Fruit fly (Drosophila melanogaster): ENCODE results near the gene Cpr72Ea.

Cpr72Ea gene

dm6 chr3L:16385880-16386584, 23.6 kb downstream of the Cpr72Ea start, which contains the start of the genes Agpat3 and RAF2 (continued):
- TF ChIP-seq CG12744 (GFP tag; optimal IDR thresholded peaks at IDR 0.05) (no peak), Fer2 (tag; optimal IDR thresholded peaks at IDR 0.05) (no peak), pfk (GFP tag; optimal IDR thresholded peaks at IDR 0.05) (no peak), tap (tag; optimal IDR thresholded peaks at IDR 0.05) (peak; percentile 22), Atf-2 (GFP tag; optimal IDR thresholded peaks at IDR 0.05) (no peak), CG43689 (GFP tag; IDR thresholded peaks at IDR 0.05) (no peak), HLH4C (GFP tag; IDR thresholded peaks at IDR 0.05; ENCODE audit: partially characterized antibody) (no peak), zfh2 (GFP tag; optimal IDR thresholded peaks at IDR 0.05) (peak; percentile 9), CG7357 (GFP tag; IDR thresholded peaks at IDR 0.05) (peak; percentile 68; the same call in 2 of the 3 replicates), fu2 (GFP tag; optimal IDR thresholded peaks at IDR 0.05) (no peak), CG13287 (GFP tag; IDR thresholded peaks at IDR 0.05; ENCODE audit: partially characterized antibody) (no peak), CG8944 (GFP tag; optimal IDR thresholded peaks at IDR 0.05) (peak; percentile 6), CG11696 (GFP tag; IDR thresholded peaks at IDR 0.05) (no peak), CG9932 (GFP tag; IDR thresholded peaks at IDR 0.05) (peak; percentile 64), peb (GFP tag; IDR thresholded peaks at IDR 0.05) (no peak; the same call in 1 of the 2 replicates), kay (GFP tag; optimal IDR thresholded peaks at IDR 0.05) (no peak), CG2875 (GFP tag; optimal IDR thresholded peaks at IDR 0.05) (no peak), jigr1 (GFP tag; IDR thresholded peaks at IDR 0.05) (no peak), Hsf (GFP tag; optimal IDR thresholded peaks at IDR 0.05) (peak; percentile 41), CG11247 (GFP tag; IDR thresholded peaks at IDR 0.05) (no peak; the same call in 1 of the 2 replicates), CG12104 (GFP tag; optimal IDR thresholded peaks at IDR 0.05) (peak; percentile 57), Taf1 (GFP tag; IDR thresholded peaks at IDR 0.05) (no peak), ato (GFP tag; IDR thresholded peaks at IDR 0.05; ENCODE audit: partially characterized antibody) (no peak), Abd-B (GFP tag; optimal IDR thresholded peaks at IDR 0.05) (peak; percentile 81), CG13424 (tag; optimal IDR thresholded peaks at IDR 0.05) (peak; percentile 49), CG14441 (GFP tag; IDR thresholded peaks at IDR 0.05) (peak; percentile 62; the same call in 1 of the 2 replicates), Neu2 (GFP tag; optimal IDR thresholded peaks at IDR 0.05; ENCODE audit: borderline replicate concordance) (no peak), nmo (GFP tag; optimal IDR thresholded peaks at IDR 0.05) (peak; percentile 85), toy (GFP tag; IDR thresholded peaks at IDR 0.05) (no peak), CG6175 (GFP tag; IDR thresholded peaks at IDR 0.05) (no peak), hbn (GFP tag; IDR thresholded peaks at IDR 0.05; ENCODE audit: partially characterized antibody) (no peak), CG4360 (GFP tag; IDR thresholded peaks at IDR 0.05) (no peak), CG10462 (GFP tag; optimal IDR thresholded peaks at IDR 0.05) (no peak), CG1024 (GFP tag; IDR thresholded peaks at IDR 0.05) (no peak), br (optimal IDR thresholded peaks at IDR 0.05) (no peak), row (GFP tag; IDR thresholded peaks at IDR 0.05) (peak; percentile 80), CG15601 (tag; optimal IDR thresholded peaks at IDR 0.05) (peak; percentile 34), stwl (tag; optimal IDR thresholded peaks at IDR 0.05) (peak; percentile 24), en (GFP tag; optimal IDR thresholded peaks at IDR 0.05) (no peak), ash1 (GFP tag; optimal IDR thresholded peaks at IDR 0.05) (no peak), tx (GFP tag; optimal IDR thresholded peaks at IDR 0.05) (no peak), CG34224 (GFP tag; IDR thresholded peaks at IDR 0.05; ENCODE audit: partially characterized antibody) (no peak), CG3163 (GFP tag; optimal IDR thresholded peaks at IDR 0.05) (no peak), CG14014 (GFP tag; IDR thresholded peaks at IDR 0.05) (0 out of 2 replicates have a peak, but pooled peaks have one; percentile 49), CG31365 (tag; optimal IDR thresholded peaks at IDR 0.05) (no peak), chinmo (GFP tag; IDR thresholded peaks at IDR 0.05; ENCODE audit: partially characterized antibody) (no peak), amos (GFP tag; IDR thresholded peaks at IDR 0.05; ENCODE audit: partially characterized antibody) (no peak), tgo (GFP tag; IDR thresholded peaks at IDR 0.05) (no peak; the same call in 2 of the 3 replicates), ind (GFP tag; optimal IDR thresholded peaks at IDR 0.05) (peak; percentile 54), Rfx (GFP tag; IDR thresholded peaks at IDR 0.05) (peak; percentile 61)
